Fruit fly (Drosophila melanogaster) whole organism, embryonic: ENCODE measurements around the gene CG1307.

Experiments used
- CG13287 ChIP-seq: fragments of 200-800 bp; sonication (Bioruptor generic); IDR thresholded peaks from 2 replicates; pipeline ENCODE4 v1.3.6; 2022; ENCODE audit warnings: missing biosample characterization, missing genetic modification characterization; ENCODE audit not compliant: partially characterized antibody
- CG13894 ChIP-seq: fragments of 200-800 bp; sonication (Bioruptor generic); optimal IDR thresholded peaks from 3 replicates; lab custom pipeline; 2018; ENCODE audit warnings: missing biosample characterization, mild to moderate bottlenecking, missing genetic modification characterization, moderate library complexity
- CG3065 ChIP-seq: fragments of 200-800 bp; sonication (Bioruptor generic); optimal IDR thresholded peaks from 2 replicates; lab custom pipeline; 2016; ENCODE audit warnings: missing biosample characterization, missing genetic modification characterization
- CG8924 ChIP-seq: fragments of 200-800 bp; optimal IDR thresholded peaks from 3 replicates; lab custom pipeline; 2019; ENCODE audit warnings: missing biosample characterization, mild to moderate bottlenecking, missing genetic modification characterization, moderate library complexity
- D ChIP-seq, 2 experiments: fragments of 200-800 bp in 1 of 2; fragments of >200 bp in 1 of 2; sonication (Bioruptor generic) in 1 of 2; optimal IDR thresholded peaks; 2 replicates in 1 of 2; 3 replicates in 1 of 2; lab custom pipeline; 2017; ENCODE audit warnings: mild to moderate bottlenecking in 1 of 2, missing biosample characterization in 1 of 2, missing genetic modification characterization in 1 of 2, missing genetic modification reagents in 1 of 2
- HLH54F ChIP-seq: fragments of 200-800 bp; sonication (Bioruptor generic); optimal IDR thresholded peaks from 3 replicates; lab custom pipeline; 2016; ENCODE audit warnings: missing biosample characterization, missing genetic modification characterization
- Hr51 ChIP-seq, 2 experiments: fragments of 200-800 bp; sonication (Bioruptor generic); optimal IDR thresholded peaks; 2 replicates in 1 of 2; 3 replicates in 1 of 2; lab custom pipeline; 2016 to 2018; ENCODE audit warnings: missing biosample characterization in 2 of 2, missing genetic modification characterization in 2 of 2, mild to moderate bottlenecking in 1 of 2, moderate library complexity in 1 of 2
- Nf-YB ChIP-seq: fragments of 200-800 bp; sonication (Bioruptor generic); optimal IDR thresholded peaks from 3 replicates; lab custom pipeline; 2019; ENCODE audit warnings: missing biosample characterization, mild to moderate bottlenecking, missing genetic modification characterization, moderate library complexity
- Vsx1 ChIP-seq: fragments of 200-800 bp; sonication (Bioruptor generic); optimal IDR thresholded peaks from 2 replicates; lab custom pipeline; 2017; ENCODE audit warnings: missing biosample characterization, mild to moderate bottlenecking, missing genetic modification characterization, missing genetic modification reagents
- br ChIP-seq: fragments of >200 bp; optimal IDR thresholded peaks from 2 replicates; lab custom pipeline; 2017
- her ChIP-seq: fragments of 200-800 bp; sonication (Bioruptor generic); optimal IDR thresholded peaks from 2 replicates; lab custom pipeline; 2016; ENCODE audit warnings: missing biosample characterization, missing genetic modification characterization
- org-1 ChIP-seq: fragments of 200-800 bp; sonication (Bioruptor generic); optimal IDR thresholded peaks from 2 replicates; lab custom pipeline; 2017; ENCODE audit warnings: missing biosample characterization, missing genetic modification characterization
- ttk ChIP-seq: fragments of 200-800 bp; sonication (Bioruptor generic); IDR thresholded peaks from 2 replicates; pipeline ENCODE4 v2.1.2; 2022; ENCODE audit warnings: missing biosample characterization, missing genetic modification characterization

- TF ChIP-seq br (no peak), her (GFP tag; lab: Kevin White, UChicago) (no peak), HLH54F (GFP tag; lab: Kevin White, UChicago) (no peak), D (optimal IDR thresholded peaks at IDR 0.05; lab: Kevin White, UChicago) (no peak), D (GFP tag; optimal IDR thresholded peaks at IDR 0.05; lab: Kevin White, UChicago) (no peak), CG8924 (tag; lab: Kevin White, UChicago) (no peak), Hr51 (GFP tag; optimal IDR thresholded peaks at IDR 0.05; lab: Kevin White, UChicago) (no peak), Vsx1 (GFP tag; lab: Kevin White, UChicago) (no peak), CG13894 (tag; lab: Kevin White, UChicago) (no peak), CG3065 (GFP tag; lab: Kevin White, UChicago) (no peak), CG13287 (GFP tag; lab: Robert Waterston, UW) (no peak), Nf-YB (no peak), ttk (GFP tag; lab: Robert Waterston, UW) (no peak), org-1 (GFP tag; lab: Kevin White, UChicago) (no peak)
These were observed 30.9 kb upstream of the CG1307 start for dm6 chr3R:6688160-6688559.
